Worm (Caenorhabditis elegans): Measurements from ENCODE around the gene aat-2.

The aat-2 gene

DNA sequence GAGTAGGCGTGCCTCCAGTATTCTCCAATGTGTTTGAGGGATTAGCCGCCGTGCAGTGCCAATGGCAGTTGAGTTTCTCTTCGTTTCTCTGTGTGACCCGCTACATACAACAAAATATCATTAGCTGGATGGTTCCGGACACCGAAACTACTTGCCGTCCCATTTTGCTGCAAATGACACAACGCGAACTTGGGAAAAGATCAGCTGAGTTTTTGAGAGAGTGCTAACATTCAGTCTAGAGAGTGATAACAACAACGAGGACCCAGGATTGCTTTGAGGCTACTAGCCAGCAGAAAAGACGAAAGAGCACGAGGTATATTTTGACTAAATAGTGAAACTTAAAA lies 26.8 kb downstream of the aat-2 start:
- TF ChIP-seq elt-1 (tag; optimal IDR thresholded peaks at IDR 0.05; ENCODE audit: borderline replicate concordance, insufficient read depth) (no peak), cnd-1 (tag; optimal IDR thresholded peaks at IDR 0.05) (no peak), unc-39 (tag; optimal IDR thresholded peaks at IDR 0.05) (no peak)

DNA sequence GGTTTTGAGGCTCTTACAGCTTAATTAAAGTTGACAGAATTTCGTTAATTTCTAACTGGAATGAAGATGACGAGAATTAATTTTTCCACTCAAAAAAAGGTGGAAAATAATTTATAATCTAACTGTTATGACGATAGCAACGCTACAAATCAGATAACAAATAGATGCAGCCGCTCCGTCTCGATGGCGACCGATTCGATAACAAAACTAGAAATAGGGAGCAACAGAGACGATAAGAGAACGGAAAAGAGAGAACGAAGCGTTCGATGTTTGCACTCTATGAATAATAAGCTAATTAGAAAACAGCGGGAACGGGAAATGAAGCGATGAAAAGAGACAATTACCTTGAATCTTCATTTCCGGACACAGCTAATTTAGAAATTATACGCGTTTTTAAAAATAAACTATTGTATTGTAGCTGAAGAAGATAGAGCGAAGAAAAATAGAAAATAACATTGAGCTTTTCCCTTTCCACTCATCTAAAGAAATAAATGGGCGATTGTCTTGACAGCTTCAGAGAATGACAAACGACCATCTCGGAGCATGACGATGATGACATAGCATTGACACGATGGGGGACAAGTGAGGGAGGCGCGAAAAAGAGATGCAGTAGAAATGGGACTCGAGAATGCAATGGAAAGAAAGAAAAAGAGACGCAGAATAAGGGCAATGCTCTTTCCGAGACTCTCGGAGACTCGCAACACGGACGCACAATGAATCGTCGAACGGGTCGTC lies 27.3 kb downstream of the aat-2 start:
- TF ChIP-seq ces-1 (GFP tag; optimal IDR thresholded peaks at IDR 0.05) (peak; percentile 20), hlh-1 (tag; optimal IDR thresholded peaks at IDR 0.05) (no peak), mls-2 (tag; optimal IDR thresholded peaks at IDR 0.05) (peak; percentile 37), unc-62 (GFP tag; optimal IDR thresholded peaks at IDR 0.05) (peak; percentile 91), mep-1 (tag; optimal IDR thresholded peaks at IDR 0.05) (peak; percentile 22)

- TF ChIP-seq mab-5 (tag; optimal IDR thresholded peaks at IDR 0.05) (no peak), hlh-1 (tag; optimal IDR thresholded peaks at IDR 0.05) (no peak), zip-8 (tag; optimal IDR thresholded peaks at IDR 0.05) (no peak), mep-1 (tag; optimal IDR thresholded peaks at IDR 0.05) (no peak), lin-13 (tag; optimal IDR thresholded peaks at IDR 0.05) (no peak), elt-1 (tag; optimal IDR thresholded peaks at IDR 0.05; ENCODE audit: borderline replicate concordance, insufficient read depth) (peak; percentile 6), elt-3 (tag; optimal IDR thresholded peaks at IDR 0.05) (no peak), unc-62 (GFP tag; optimal IDR thresholded peaks at IDR 0.05) (peak; percentile 91), sem-2 (GFP tag; optimal IDR thresholded peaks at IDR 0.05) (no peak), tbx-8 (GFP tag; optimal IDR thresholded peaks at IDR 0.05) (no peak)
These were observed 27.9 kb downstream of the aat-2 start for ce11 chrV:9218214-9218613.

DNA sequence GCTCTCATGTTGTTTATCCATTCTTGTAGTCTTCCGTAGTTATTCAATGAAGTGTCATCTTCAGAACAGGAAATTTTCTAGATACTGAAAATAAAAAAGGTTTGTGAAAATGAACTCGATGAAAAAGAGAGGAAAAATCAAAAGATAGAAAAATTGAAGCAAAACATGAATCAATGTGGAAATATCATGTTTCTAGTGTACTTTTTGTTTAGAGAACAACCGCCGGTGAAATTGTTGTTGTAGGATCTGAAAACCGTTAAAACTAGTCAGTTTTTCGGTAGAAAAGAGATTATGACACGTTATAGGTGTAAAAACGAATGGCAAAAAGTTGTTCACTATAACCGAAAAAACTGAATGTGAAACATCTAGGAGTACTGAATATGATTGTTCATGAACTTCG lies 29.0 kb downstream of the aat-2 start, which contains the start of gene pacs-1:
pacs-1 (minus strand) TSS at position 101 of the 400 bp plus-strand sequence.
- TF ChIP-seq ceh-83 (GFP tag; optimal IDR thresholded peaks at IDR 0.05) (no peak), mls-2 (tag; optimal IDR thresholded peaks at IDR 0.05) (no peak), lin-32 (GFP tag; optimal IDR thresholded peaks at IDR 0.05) (no peak), nhr-76 (tag; optimal IDR thresholded peaks at IDR 0.05) (no peak), mab-5 (tag; optimal IDR thresholded peaks at IDR 0.05) (no peak), ham-2 (GFP tag; optimal IDR thresholded peaks at IDR 0.05) (no peak), hlh-1 (tag; optimal IDR thresholded peaks at IDR 0.05) (no peak), snpc-4 (tag; optimal IDR thresholded peaks at IDR 0.05) (no peak), tbx-8 (GFP tag; optimal IDR thresholded peaks at IDR 0.05) (no peak), ces-1 (GFP tag; optimal IDR thresholded peaks at IDR 0.05) (no peak), ceh-39 (tag; optimal IDR thresholded peaks at IDR 0.05) (no peak), M03D4.4 (tag; optimal IDR thresholded peaks at IDR 0.05) (no peak), unc-39 (tag; optimal IDR thresholded peaks at IDR 0.05) (no peak), zip-8 (tag; optimal IDR thresholded peaks at IDR 0.05) (no peak), unc-120 (tag; optimal IDR thresholded peaks at IDR 0.05; ENCODE audit: poor library complexity, severe bottlenecking) (no peak), nhr-12 (tag; optimal IDR thresholded peaks at IDR 0.05) (no peak)

DNA sequence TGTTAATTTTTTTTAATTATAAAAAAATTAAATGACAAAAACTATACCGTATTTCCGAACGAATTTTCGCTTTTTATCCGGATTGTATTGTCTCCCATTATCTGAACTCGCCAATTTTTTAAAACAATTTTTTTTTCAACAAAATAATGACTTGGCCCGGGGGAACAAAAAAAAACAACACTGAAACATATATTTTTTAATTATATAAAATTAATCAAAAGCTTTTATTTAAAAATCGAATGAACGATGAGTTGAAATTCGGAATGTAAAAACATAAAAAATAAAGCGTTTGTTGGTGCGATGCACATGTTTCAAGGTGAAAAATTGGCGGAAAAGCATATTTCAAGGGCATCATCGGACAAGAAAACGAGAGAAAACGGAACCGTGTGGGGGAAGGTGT lies 32.6 kb downstream of the aat-2 start, which contains the start of gene mdt-27:
mdt-27 (minus strand) TSS at position 101 of the 400 bp plus-strand sequence.
- TF ChIP-seq unc-39 (tag; optimal IDR thresholded peaks at IDR 0.05) (no peak), sem-2 (GFP tag; optimal IDR thresholded peaks at IDR 0.05) (no peak), blmp-1 (tag; optimal IDR thresholded peaks at IDR 0.05) (no peak), elt-3 (tag; optimal IDR thresholded peaks at IDR 0.05) (no peak), elt-1 (tag; optimal IDR thresholded peaks at IDR 0.05; ENCODE audit: borderline replicate concordance, insufficient read depth) (no peak), ceh-39 (tag; optimal IDR thresholded peaks at IDR 0.05) (no peak)

- TF ChIP-seq ceh-83 (GFP tag; optimal IDR thresholded peaks at IDR 0.05) (no peak), mls-2 (tag; optimal IDR thresholded peaks at IDR 0.05) (peak; percentile 27), ces-1 (GFP tag; optimal IDR thresholded peaks at IDR 0.05) (peak; percentile 98), tbx-8 (GFP tag; optimal IDR thresholded peaks at IDR 0.05) (no peak), drap-1 (GFP tag; optimal IDR thresholded peaks at IDR 0.05) (no peak), mep-1 (tag; optimal IDR thresholded peaks at IDR 0.05) (peak; percentile 76), nhr-237 (tag; optimal IDR thresholded peaks at IDR 0.05) (peak; percentile 67), bed-3 (GFP tag; optimal IDR thresholded peaks at IDR 0.05) (no peak), nhr-76 (tag; optimal IDR thresholded peaks at IDR 0.05) (no peak), elt-1 (tag; optimal IDR thresholded peaks at IDR 0.05; ENCODE audit: borderline replicate concordance, insufficient read depth) (no peak), nhr-2 (tag; optimal IDR thresholded peaks at IDR 0.05) (no peak), unc-39 (tag; optimal IDR thresholded peaks at IDR 0.05) (no peak), nhr-28 (tag; optimal IDR thresholded peaks at IDR 0.05) (no peak), lin-13 (tag; optimal IDR thresholded peaks at IDR 0.05) (no peak), snpc-4 (tag; optimal IDR thresholded peaks at IDR 0.05) (no peak), nhr-12 (tag; optimal IDR thresholded peaks at IDR 0.05) (no peak), ceh-39 (tag; optimal IDR thresholded peaks at IDR 0.05) (peak; percentile 40), sem-2 (GFP tag; optimal IDR thresholded peaks at IDR 0.05) (no peak), ceh-43 (GFP tag; optimal IDR thresholded peaks at IDR 0.05) (no peak), unc-120 (tag; optimal IDR thresholded peaks at IDR 0.05; ENCODE audit: poor library complexity, severe bottlenecking) (peak; percentile 82), flh-1 (GFP tag; optimal IDR thresholded peaks at IDR 0.05) (no peak), hlh-1 (tag; optimal IDR thresholded peaks at IDR 0.05) (no peak), sptf-1 (tag; optimal IDR thresholded peaks at IDR 0.05) (no peak), lsy-2 (tag; optimal IDR thresholded peaks at IDR 0.05) (peak; percentile 46), M03D4.4 (tag; optimal IDR thresholded peaks at IDR 0.05) (no peak), zip-8 (tag; optimal IDR thresholded peaks at IDR 0.05) (no peak), ham-2 (GFP tag; optimal IDR thresholded peaks at IDR 0.05) (no peak), lin-32 (GFP tag; optimal IDR thresholded peaks at IDR 0.05) (no peak), pha-4 (tag; optimal IDR thresholded peaks at IDR 0.05) (peak; percentile 74), ztf-11 (tag; optimal IDR thresholded peaks at IDR 0.05) (no peak)
These were observed 33.7 kb downstream of the aat-2 start for ce11 chrV:9212499-9212898.

All from whole organism, mixed stage, embryonic.